Worm (Caenorhabditis elegans): ENCODE measurements around the gene Y57A10C.1.
"Not testable (repeated sequence)": the region's sequence is repeated elsewhere in the genome, so short reads cannot be mapped to it uniquely, and the experiment has no call there.

Y57A10C.1 gene

DNA sequence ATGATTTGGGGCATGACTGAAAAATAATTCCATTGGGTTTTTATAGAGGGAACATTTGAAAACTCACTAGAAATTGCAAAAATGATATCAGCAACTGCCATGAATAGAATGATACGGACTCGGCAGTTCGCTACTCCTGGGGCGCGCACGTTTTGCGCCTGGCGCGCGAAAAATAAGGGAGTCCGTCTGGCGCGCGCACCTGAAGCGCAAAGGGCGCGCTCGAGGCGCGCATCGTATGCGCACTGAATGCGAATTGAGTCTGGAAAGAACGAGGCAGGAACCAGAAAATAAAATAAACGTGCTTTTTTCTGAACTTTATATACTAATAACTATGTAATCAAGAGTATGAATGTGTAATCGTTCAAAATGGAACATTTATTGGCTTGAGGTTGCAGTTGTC is 28.8 kb upstream of the Y57A10C.1 start, which contains the start of gene Y57A10C.10:
Gene Y57A10C.10, minus strand, starts transcription at position 101 of the 400 bp plus-strand sequence.
- not testable (repeated sequence) for TF ChIP-seq ama-1 (optimal IDR thresholded peaks at IDR 0.05); lin-13 (GFP tag; optimal IDR thresholded peaks at IDR 0.05); nhr-11 (tag; optimal IDR thresholded peaks at IDR 0.05)

- no peak for TF ChIP-seq R02D3.7 (tag; optimal IDR thresholded peaks at IDR 0.05)
- TF ChIP-seq ceh-16 (tag; optimal IDR thresholded peaks at IDR 0.05): no peak
- no peak for TF ChIP-seq nhr-23 (tag; optimal IDR thresholded peaks at IDR 0.05)
- no peak for TF ChIP-seq unc-55 (GFP tag; optimal IDR thresholded peaks at IDR 0.05)
- TF ChIP-seq sma-9 (GFP tag; optimal IDR thresholded peaks at IDR 0.05): no peak
- no peak for TF ChIP-seq sma-9 (tag; optimal IDR thresholded peaks at IDR 0.05)
- TF ChIP-seq Y55F3AM.14 (GFP tag; optimal IDR thresholded peaks at IDR 0.05): no peak
- no peak for TF ChIP-seq crh-2 (tag; optimal IDR thresholded peaks at IDR 0.05)
- no peak for TF ChIP-seq gmeb-1 (tag; optimal IDR thresholded peaks at IDR 0.05)
- no peak for TF ChIP-seq aly-2 (tag; optimal IDR thresholded peaks at IDR 0.05)
- no peak for TF ChIP-seq ZK546.5 (tag; optimal IDR thresholded peaks at IDR 0.05)
- no peak for TF ChIP-seq nhr-77 (tag; optimal IDR thresholded peaks at IDR 0.05)
- no peak for TF ChIP-seq mab-5 (tag; optimal IDR thresholded peaks at IDR 0.05)
- no peak for TF ChIP-seq zag-1 (tag; optimal IDR thresholded peaks at IDR 0.05)
- no peak for TF ChIP-seq unc-62 (GFP tag; optimal IDR thresholded peaks at IDR 0.05)
- TF ChIP-seq unc-39 (tag; optimal IDR thresholded peaks at IDR 0.05): no peak
- no peak for TF ChIP-seq skn-1 (tag; optimal IDR thresholded peaks at IDR 0.05)
- TF ChIP-seq nhr-11 (tag; optimal IDR thresholded peaks at IDR 0.05): no peak
- no peak for TF ChIP-seq lin-39 (tag; optimal IDR thresholded peaks at IDR 0.05)
- no peak for TF ChIP-seq mbf-1 (tag; optimal IDR thresholded peaks at IDR 0.05)
Measured at ce11 chrII:12438441-12438840, 26.1 kb upstream of the Y57A10C.1 start, which contains the start of gene Y57A10C.9. Y57A10C.9 (minus strand) TSS chrII:12438541.

DNA sequence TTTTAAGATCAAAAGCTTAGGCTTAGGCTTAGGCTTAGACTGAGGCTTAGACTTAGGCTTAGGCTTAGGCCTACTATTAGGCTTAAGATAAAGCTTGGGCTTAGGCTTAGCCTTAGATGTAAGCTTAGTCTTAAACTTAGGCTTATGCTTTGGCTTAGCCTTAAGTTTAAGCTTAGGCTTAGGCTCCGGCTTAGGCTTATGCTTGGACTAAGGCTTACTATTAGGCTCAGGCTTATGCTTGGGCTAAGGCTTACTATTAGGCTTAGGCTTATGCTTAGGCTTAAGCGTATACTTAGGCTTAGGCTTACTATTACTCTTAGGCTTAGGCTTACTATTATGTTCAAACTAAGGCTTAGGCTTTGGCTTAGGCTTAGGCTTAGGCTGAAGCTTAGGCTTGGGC is 24.4 kb upstream of the Y57A10C.1 start:
- TF ChIP-seq nhr-77 (tag; optimal IDR thresholded peaks at IDR 0.05) (no peak), crh-2 (tag; optimal IDR thresholded peaks at IDR 0.05) (no peak), F13H6.1 (tag; optimal IDR thresholded peaks at IDR 0.05) (no peak), nhr-237 (tag; optimal IDR thresholded peaks at IDR 0.05) (no peak), R02D3.7 (tag; optimal IDR thresholded peaks at IDR 0.05) (no peak), nhr-129 (tag; optimal IDR thresholded peaks at IDR 0.05) (no peak), snpc-4 (tag; optimal IDR thresholded peaks at IDR 0.05) (no peak), nhr-21 (tag; optimal IDR thresholded peaks at IDR 0.05) (no peak), elt-1 (tag; optimal IDR thresholded peaks at IDR 0.05) (no peak)

- TF ChIP-seq sem-4 (tag; optimal IDR thresholded peaks at IDR 0.05): no peak
- no peak for TF ChIP-seq egl-27 (tag; optimal IDR thresholded peaks at IDR 0.05)
- no peak for TF ChIP-seq crh-2 (tag; optimal IDR thresholded peaks at IDR 0.05)
- TF ChIP-seq zag-1 (tag; optimal IDR thresholded peaks at IDR 0.05): no peak
- no peak for TF ChIP-seq lsy-2 (tag; optimal IDR thresholded peaks at IDR 0.05)
- TF ChIP-seq sma-3 (GFP tag; optimal IDR thresholded peaks at IDR 0.05): no peak
- TF ChIP-seq unc-62 (GFP tag; optimal IDR thresholded peaks at IDR 0.05): no peak
- no peak for TF ChIP-seq fos-1 (tag; optimal IDR thresholded peaks at IDR 0.05)
- TF ChIP-seq lin-11 (tag; optimal IDR thresholded peaks at IDR 0.05): no peak
- TF ChIP-seq ztf-11 (tag; optimal IDR thresholded peaks at IDR 0.05): no peak
- TF ChIP-seq ztf-4 (tag; optimal IDR thresholded peaks at IDR 0.05): no peak
- TF ChIP-seq gmeb-1 (tag; optimal IDR thresholded peaks at IDR 0.05): no peak
- TF ChIP-seq mdl-1 (tag; optimal IDR thresholded peaks at IDR 0.05): no peak
- TF ChIP-seq F13H6.1 (tag; optimal IDR thresholded peaks at IDR 0.05): no peak
- TF ChIP-seq elt-1 (tag; optimal IDR thresholded peaks at IDR 0.05): no peak
- TF ChIP-seq unc-55 (GFP tag; optimal IDR thresholded peaks at IDR 0.05): no peak
- TF ChIP-seq alr-1 (tag; optimal IDR thresholded peaks at IDR 0.05): no peak
- no peak for TF ChIP-seq nhr-11 (tag; optimal IDR thresholded peaks at IDR 0.05)
- TF ChIP-seq R02D3.7 (tag; optimal IDR thresholded peaks at IDR 0.05): no peak
Measured at ce11 chrII:12435202-12435872, 23.0 kb upstream of the Y57A10C.1 start.

Measured in whole organism, L2 larva.